Worm (Caenorhabditis elegans): ENCODE results near the gene ufbp-1.

Gene ufbp-1

DNA sequence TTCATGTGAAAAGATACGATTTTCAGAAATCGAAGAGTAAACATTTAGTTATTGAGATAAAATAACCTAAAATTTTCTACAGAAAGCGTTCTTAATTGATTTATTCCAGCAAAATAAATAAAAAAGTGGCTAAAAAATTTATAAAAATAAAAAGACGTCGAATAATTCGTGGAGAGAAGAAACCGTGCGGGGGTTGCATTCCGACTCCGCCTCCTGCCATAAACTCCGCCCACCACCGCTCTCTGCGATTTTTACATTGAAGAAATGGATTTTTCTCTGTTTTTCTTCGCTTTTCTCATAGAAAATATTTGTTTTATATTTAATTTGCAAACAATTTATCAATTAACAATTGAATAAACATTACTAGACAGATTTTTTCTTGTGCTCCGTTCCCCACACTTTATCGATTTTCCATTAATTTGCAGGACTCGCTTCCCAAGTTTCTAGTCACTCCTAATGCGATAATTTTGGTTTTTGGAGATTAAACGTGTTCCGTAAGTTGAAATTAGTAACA lies 37.9 kb downstream of the ufbp-1 start, which contains the start of the genes ubxn-4 and cyy-1:
ubxn-4 (minus strand) TSS at position 114 of the 514 bp plus-strand sequence.
cyy-1 (plus strand) TSS at position 426 of the 514 bp plus-strand sequence.
- TF ChIP-seq die-1 (tag; optimal IDR thresholded peaks at IDR 0.05) (no peak), ama-1 (optimal IDR thresholded peaks at IDR 0.05) (no peak), ama-1 (GFP tag; optimal IDR thresholded peaks at IDR 0.05) (no peak)

DNA sequence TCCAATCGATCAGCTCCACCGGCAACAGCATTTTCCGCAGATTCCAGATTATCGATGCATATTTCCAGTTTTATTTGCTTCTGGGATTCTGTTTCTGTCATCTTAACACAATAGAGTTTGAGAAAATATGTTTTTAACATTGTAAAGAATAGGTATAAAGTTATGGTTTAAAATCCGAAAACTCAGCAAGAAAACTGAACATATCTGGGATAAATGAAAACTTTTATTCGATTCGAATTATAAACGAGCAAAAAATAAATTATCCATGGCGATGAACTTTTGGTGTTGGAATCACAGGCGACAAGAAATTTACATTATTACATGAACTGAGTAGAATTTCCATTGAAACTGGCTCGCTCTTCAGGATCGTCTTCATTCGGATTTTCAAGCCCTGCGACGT lies 39.9 kb downstream of the ufbp-1 start, which contains the start of gene cutc-1:
cutc-1 (minus strand) TSS at position 101 of the 400 bp plus-strand sequence.
- no peak for TF ChIP-seq F23B12.7 (tag; optimal IDR thresholded peaks at IDR 0.05; ENCODE audit: insufficient read depth)
- no peak for TF ChIP-seq hrde-1 (tag; optimal IDR thresholded peaks at IDR 0.05; ENCODE audit: borderline replicate concordance)
- no peak for TF ChIP-seq dpff-1 (tag; optimal IDR thresholded peaks at IDR 0.05)
- no peak for TF ChIP-seq ceh-100 (GFP tag; IDR thresholded peaks at IDR 0.05)

DNA sequence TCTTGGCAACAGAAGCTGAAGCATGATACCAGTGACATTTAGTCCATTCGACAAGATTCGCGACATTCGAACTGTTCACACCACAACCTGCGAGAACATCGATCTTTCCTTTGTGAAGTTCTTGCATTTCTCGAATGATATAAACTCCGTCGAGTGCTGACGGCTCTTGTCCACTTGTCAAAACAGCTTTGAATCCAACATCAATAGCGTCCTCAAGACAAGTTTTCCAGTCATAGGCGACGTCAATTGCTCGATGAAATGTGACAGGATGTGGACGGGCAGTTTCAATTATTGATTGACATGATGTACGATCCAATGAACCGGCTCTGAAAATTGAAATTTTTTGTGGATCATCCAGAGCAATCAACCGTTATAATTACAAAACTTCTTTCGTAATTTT lies 40.8 kb downstream of the ufbp-1 start:
- TF ChIP-seq F22D6.2 (tag; optimal IDR thresholded peaks at IDR 0.05) (no peak), ets-4 (GFP tag; optimal IDR thresholded peaks at IDR 0.05) (no peak), fkh-3 (tag; optimal IDR thresholded peaks at IDR 0.05) (no peak), madf-6 (GFP tag; IDR thresholded peaks at IDR 0.05) (no peak), nhr-179 (tag; optimal IDR thresholded peaks at IDR 0.05) (no peak), pbrm-1 (GFP tag; IDR thresholded peaks at IDR 0.05) (no peak), snpc-1.3 (tag; optimal IDR thresholded peaks at IDR 0.05; ENCODE audit: insufficient read depth) (no peak), repo-1 (tag; optimal IDR thresholded peaks at IDR 0.05) (no peak), him-1 (tag; optimal IDR thresholded peaks at IDR 0.05) (no peak), ceh-79 (tag; optimal IDR thresholded peaks at IDR 0.05) (no peak), B0336.3 (GFP tag; IDR thresholded peaks at IDR 0.05) (no peak), efl-1 (GFP tag; optimal IDR thresholded peaks at IDR 0.05) (no peak), F33H1.4 (GFP tag; IDR thresholded peaks at IDR 0.05) (no peak), attf-3 (GFP tag; conservative IDR thresholded peaks at IDR 0.05) (no peak), attf-6 (GFP tag; IDR thresholded peaks at IDR 0.05) (no peak)

ce11 chrIII:8401887-8402286 lies 41.5 kb downstream of the ufbp-1 start, which contains the start of gene lap-1:
Gene lap-1 (minus strand): TSS chrIII:8401928.
- no peak for TF ChIP-seq cebp-1 (GFP tag; IDR thresholded peaks at IDR 0.05)
- TF ChIP-seq cebp-1 (tag; optimal IDR thresholded peaks at IDR 0.05), result peak; percentile 28
- peak; percentile 48 for TF ChIP-seq nhr-80 (tag; optimal IDR thresholded peaks at IDR 0.05)
- TF ChIP-seq ceh-40 (GFP tag; IDR thresholded peaks at IDR 0.05), result no peak
- TF ChIP-seq madf-8 (GFP tag; conservative IDR thresholded peaks at IDR 0.05), result no peak

ce11 chrIII:8400478-8400877 lies 42.9 kb downstream of the ufbp-1 start:
- TF ChIP-seq dox-1 (GFP tag; IDR thresholded peaks at IDR 0.05) (peak; percentile 44; the same call in 1 of the 2 replicates), let-607 (tag; optimal IDR thresholded peaks at IDR 0.05) (no peak), cebp-1 (GFP tag; IDR thresholded peaks at IDR 0.05) (0 out of 2 replicates have a peak, but pooled peaks have one; percentile 35), cebp-1 (tag; optimal IDR thresholded peaks at IDR 0.05) (no peak), ets-4 (GFP tag; optimal IDR thresholded peaks at IDR 0.05) (peak; percentile 66), nhr-80 (tag; optimal IDR thresholded peaks at IDR 0.05) (peak; percentile 97), nfyb-1 (GFP tag; IDR thresholded peaks at IDR 0.05) (0 out of 2 replicates have a peak, but pooled peaks have one; percentile 42)

- TF ChIP-seq rpc-1 (optimal IDR thresholded peaks at IDR 0.05), result no peak
- TF ChIP-seq rpc-1 (tag; optimal IDR thresholded peaks at IDR 0.05), result no peak
- TF ChIP-seq Y53G8AR.9 (GFP tag; conservative IDR thresholded peaks at IDR 0.05), result no peak
- no peak for TF ChIP-seq lir-1 (GFP tag; conservative IDR thresholded peaks at IDR 0.05)
- TF ChIP-seq sea-2 (GFP tag; IDR thresholded peaks at IDR 0.05), result no peak
- TF ChIP-seq ekl-4 (GFP tag; IDR thresholded peaks at IDR 0.05), result no peak
- TF ChIP-seq ceh-40 (GFP tag; IDR thresholded peaks at IDR 0.05), result no peak
- no peak for TF ChIP-seq nhr-90 (tag; optimal IDR thresholded peaks at IDR 0.05)
- no peak for TF ChIP-seq F55B11.4 (tag; optimal IDR thresholded peaks at IDR 0.05; ENCODE audit: borderline replicate concordance, insufficient read depth)
- no peak for TF ChIP-seq ztf-18 (tag; optimal IDR thresholded peaks at IDR 0.05)
- no peak for TF ChIP-seq die-1 (tag; optimal IDR thresholded peaks at IDR 0.05)
- TF ChIP-seq C06A6.2 (GFP tag; conservative IDR thresholded peaks at IDR 0.05), result no peak
- no peak for TF ChIP-seq hlh-26 (GFP tag; conservative IDR thresholded peaks at IDR 0.05)
Observed at ce11 chrIII:8398411-8398810, 45.0 kb downstream of the ufbp-1 start, which contains the start of gene ZK353.2. Gene ZK353.2 (plus strand): TSS chrIII:8398711.
